Worm (Caenorhabditis elegans) whole organism, late embryonic: ENCODE data around the gene mpst-1.

Experiments used
- C38D4.7 ChIP-seq: fragments of 200-800 bp; sonication (Bioruptor generic); optimal IDR thresholded peaks from 2 replicates; lab custom pipeline; 2018; ENCODE audit warnings: mild to moderate bottlenecking, missing genetic modification characterization, moderate library complexity, missing compliant biosample characterization
- K09A11.1 ChIP-seq: sonication (generic microtip); optimal IDR thresholded peaks from 2 replicates; lab custom pipeline; 2017; ENCODE audit warnings: antibody characterized with exemption, mild to moderate bottlenecking, missing genetic modification characterization, missing compliant biosample characterization; ENCODE audit not compliant: insufficient read depth
- ahr-1 ChIP-seq: sonication (generic microtip); optimal IDR thresholded peaks from 2 replicates; lab custom pipeline; 2016; ENCODE audit warnings: missing genetic modification characterization, missing compliant biosample characterization
- ama-1 ChIP-seq: fragments of 150-350 bp; optimal IDR thresholded peaks from 2 replicates; lab custom pipeline; 2014
- ceh-14 ChIP-seq: sonication (generic microtip); optimal IDR thresholded peaks from 2 replicates; lab custom pipeline; 2016; ENCODE audit warnings: missing genotype, missing genetic modification characterization, missing compliant biosample characterization
- ceh-18 ChIP-seq: sonication (generic microtip); optimal IDR thresholded peaks from 2 replicates; lab custom pipeline; 2016; ENCODE audit warnings: missing genetic modification characterization, missing compliant biosample characterization
- ceh-19 ChIP-seq: fragments of 200-800 bp; sonication (Bioruptor generic); optimal IDR thresholded peaks from 2 replicates; lab custom pipeline; 2018; ENCODE audit warnings: mild to moderate bottlenecking, missing genetic modification characterization, missing compliant biosample characterization
- ceh-2 ChIP-seq: sonication (generic microtip); optimal IDR thresholded peaks from 2 replicates; lab custom pipeline; 2016; ENCODE audit warnings: missing genotype, missing genetic modification characterization, missing compliant biosample characterization
- ceh-45 ChIP-seq: fragments of 200-800 bp; sonication (Bioruptor generic); IDR thresholded peaks from 2 replicates; pipeline ENCODE4 v1.3.6; 2022; ENCODE audit warnings: missing genetic modification reagents, missing genetic modification characterization, missing compliant biosample characterization
- ceh-6 ChIP-seq: fragments of 200-800 bp; sonication (Bioruptor generic); optimal IDR thresholded peaks from 2 replicates; lab custom pipeline; 2018; ENCODE audit warnings: mild to moderate bottlenecking, missing genetic modification characterization, missing compliant biosample characterization
- ceh-9 ChIP-seq: sonication (generic microtip); optimal IDR thresholded peaks from 2 replicates; lab custom pipeline; 2016; ENCODE audit warnings: mild to moderate bottlenecking, missing genetic modification characterization, inconsistent platforms, missing compliant biosample characterization
- dmd-4 ChIP-seq: sonication (generic microtip); optimal IDR thresholded peaks from 2 replicates; lab custom pipeline; 2016; ENCODE audit warnings: borderline replicate concordance, missing genetic modification characterization, missing compliant biosample characterization
- elt-2 ChIP-seq: sonication (generic microtip); optimal IDR thresholded peaks from 2 replicates; lab custom pipeline; 2016; ENCODE audit warnings: missing genetic modification reagents, missing genetic modification characterization, missing compliant biosample characterization
- eyg-1 ChIP-seq: sonication (generic microtip); optimal IDR thresholded peaks from 2 replicates; lab custom pipeline; 2016; ENCODE audit warnings: missing genotype, missing genetic modification characterization, missing compliant biosample characterization
- fkh-10 ChIP-seq: fragments of 150-350 bp; optimal IDR thresholded peaks from 2 replicates; lab custom pipeline; 2014; ENCODE audit warnings: missing biosample characterization, missing genetic modification reagents, missing genetic modification characterization
- fkh-6 ChIP-seq: sonication (generic microtip); optimal IDR thresholded peaks from 2 replicates; lab custom pipeline; 2016; ENCODE audit warnings: missing genetic modification characterization, missing compliant biosample characterization
- gmeb-2 ChIP-seq: sonication (generic microtip); optimal IDR thresholded peaks from 2 replicates; lab custom pipeline; 2016; ENCODE audit warnings: missing genetic modification characterization, inconsistent platforms, missing compliant biosample characterization
- hlh-13 ChIP-seq: fragments of 200-800 bp; sonication (Bioruptor generic); optimal IDR thresholded peaks from 2 replicates; lab custom pipeline; 2018; ENCODE audit warnings: mild to moderate bottlenecking, missing genetic modification characterization, missing compliant biosample characterization
- hlh-15 ChIP-seq: sonication (generic microtip); optimal IDR thresholded peaks from 2 replicates; lab custom pipeline; 2016; ENCODE audit warnings: missing genetic modification characterization, missing compliant biosample characterization
- hlh-30 ChIP-seq: sonication (generic microtip); optimal IDR thresholded peaks from 2 replicates; lab custom pipeline; 2017; ENCODE audit warnings: antibody characterized with exemption, missing genetic modification characterization, missing compliant biosample characterization; ENCODE audit not compliant: insufficient read depth
- hlh-6 ChIP-seq: sonication (generic microtip); optimal IDR thresholded peaks from 2 replicates; lab custom pipeline; 2016; ENCODE audit warnings: missing genotype, missing genetic modification characterization, missing compliant biosample characterization
- nfya-1 ChIP-seq: sonication (generic microtip); optimal IDR thresholded peaks from 2 replicates; lab custom pipeline; 2017; ENCODE audit warnings: missing genetic modification characterization, mild to moderate bottlenecking, missing compliant biosample characterization, antibody characterized with exemption, moderate library complexity
- nhr-11 ChIP-seq: fragments of 150-350 bp; optimal IDR thresholded peaks from 2 replicates; lab custom pipeline; 2014; ENCODE audit warnings: missing biosample characterization, missing genetic modification characterization
- odd-2 ChIP-seq: sonication (generic microtip); optimal IDR thresholded peaks from 2 replicates; lab custom pipeline; 2017; ENCODE audit warnings: antibody characterized with exemption, mild to moderate bottlenecking, missing genetic modification characterization, missing compliant biosample characterization
- pag-3 ChIP-seq: sonication (generic microtip); optimal IDR thresholded peaks from 2 replicates; lab custom pipeline; 2016; ENCODE audit warnings: missing compliant biosample characterization, missing genetic modification characterization, borderline replicate concordance
- pat-9 ChIP-seq: fragments of 200-800 bp; sonication (Bioruptor generic); optimal IDR thresholded peaks from 2 replicates; lab custom pipeline; 2018; ENCODE audit warnings: mild to moderate bottlenecking, missing genetic modification characterization, moderate library complexity, missing compliant biosample characterization
- pax-1 ChIP-seq: fragments of 150-350 bp; optimal IDR thresholded peaks from 2 replicates; lab custom pipeline; 2014; ENCODE audit warnings: missing biosample characterization, missing genetic modification characterization
- pqm-1 ChIP-seq: sonication (generic microtip); optimal IDR thresholded peaks from 2 replicates; lab custom pipeline; 2016; ENCODE audit warnings: missing genetic modification characterization, missing compliant biosample characterization
- pros-1 ChIP-seq: fragments of 150-350 bp; optimal IDR thresholded peaks from 2 replicates; lab custom pipeline; 2014; ENCODE audit warnings: missing biosample characterization, missing genetic modification reagents, missing genetic modification characterization
- ref-2 ChIP-seq: sonication (generic microtip); optimal IDR thresholded peaks from 2 replicates; lab custom pipeline; 2016; ENCODE audit warnings: missing genetic modification characterization, missing compliant biosample characterization
- rnt-1 ChIP-seq: sonication (generic microtip); optimal IDR thresholded peaks from 2 replicates; lab custom pipeline; 2016; ENCODE audit warnings: missing genetic modification characterization, missing compliant biosample characterization
- sox-2 ChIP-seq: fragments of 200-800 bp; sonication (Bioruptor generic); IDR thresholded peaks from 2 replicates; pipeline ENCODE4 v1.3.6; 2022; ENCODE audit warnings: missing genetic modification reagents, missing genetic modification characterization, missing compliant biosample characterization
- unc-3 ChIP-seq, 2 experiments: fragments of 200-800 bp in 1 of 2; sonication (Bioruptor generic) in 1 of 2; sonication (generic microtip) in 1 of 2; conservative IDR thresholded peaks in 1 of 2; optimal IDR thresholded peaks in 1 of 2; 2 replicates each; pipeline versions ENCODE4 v1.3.6 to Lab custom; 2016 to 2022; ENCODE audit warnings: missing compliant biosample characterization in 2 of 2, missing genetic modification characterization in 2 of 2, missing genetic modification reagents in 1 of 2
- unc-55 ChIP-seq: sonication (generic microtip); optimal IDR thresholded peaks from 2 replicates; lab custom pipeline; 2017; ENCODE audit warnings: missing biosample characterization, missing genetic modification reagents, missing genetic modification characterization
- ztf-16 ChIP-seq: sonication (generic microtip); optimal IDR thresholded peaks from 2 replicates; lab custom pipeline; 2017; ENCODE audit warnings: missing genetic modification characterization, missing compliant biosample characterization

mpst-1 gene

DNA sequence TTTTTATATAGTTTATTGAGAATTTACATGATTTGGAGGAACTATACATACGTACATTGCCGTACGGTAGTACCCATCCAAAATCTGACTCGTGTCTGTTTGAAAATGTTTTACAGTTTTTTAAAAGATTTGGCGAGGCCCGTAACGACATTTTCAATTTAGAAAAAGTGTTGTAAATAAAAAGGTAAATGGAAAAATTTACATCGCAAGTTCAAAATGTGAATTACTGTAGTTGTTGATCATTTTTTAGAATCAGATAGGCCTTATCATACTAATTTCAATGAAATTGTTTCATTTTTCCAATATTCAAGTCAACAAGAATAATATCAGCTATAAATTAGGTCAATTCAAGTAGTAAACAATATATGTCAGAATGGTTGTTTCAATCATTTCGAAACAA is 36.0 kb upstream of the mpst-1 start, which contains the start of gene R13H4.6:
TSS of gene R13H4.6 (plus strand) at position 301 of the 400 bp plus-strand sequence.
- TF ChIP-seq pax-1 (tag; lab: Kevin White, UChicago) (no peak), ceh-45 (no peak), ref-2 (tag; lab: Kevin White, UChicago) (no peak), ceh-18 (tag; lab: Kevin White, UChicago) (no peak), ceh-6 (GFP tag; lab: Kevin White, UChicago) (no peak), unc-55 (GFP tag; lab: Kevin White, UChicago) (no peak), ahr-1 (tag; lab: Kevin White, UChicago) (no peak), pros-1 (no peak), ceh-14 (tag; lab: Kevin White, UChicago) (no peak), hlh-6 (tag; lab: Kevin White, UChicago) (no peak), K09A11.1 (tag; lab: Kevin White, UChicago) (no peak), hlh-15 (tag; lab: Kevin White, UChicago) (no peak), eyg-1 (tag; lab: Kevin White, UChicago) (no peak), unc-3 (GFP tag; conservative IDR thresholded peaks at IDR 0.05; lab: Robert Waterston, UW) (no peak), unc-3 (tag; optimal IDR thresholded peaks at IDR 0.05; lab: Kevin White, UChicago) (no peak), nfya-1 (tag; lab: Kevin White, UChicago) (no peak), hlh-30 (no peak), ceh-19 (no peak), sox-2 (GFP tag; lab: Robert Waterston, UW) (no peak), nhr-11 (no peak), hlh-13 (GFP tag; lab: Kevin White, UChicago) (no peak)

DNA sequence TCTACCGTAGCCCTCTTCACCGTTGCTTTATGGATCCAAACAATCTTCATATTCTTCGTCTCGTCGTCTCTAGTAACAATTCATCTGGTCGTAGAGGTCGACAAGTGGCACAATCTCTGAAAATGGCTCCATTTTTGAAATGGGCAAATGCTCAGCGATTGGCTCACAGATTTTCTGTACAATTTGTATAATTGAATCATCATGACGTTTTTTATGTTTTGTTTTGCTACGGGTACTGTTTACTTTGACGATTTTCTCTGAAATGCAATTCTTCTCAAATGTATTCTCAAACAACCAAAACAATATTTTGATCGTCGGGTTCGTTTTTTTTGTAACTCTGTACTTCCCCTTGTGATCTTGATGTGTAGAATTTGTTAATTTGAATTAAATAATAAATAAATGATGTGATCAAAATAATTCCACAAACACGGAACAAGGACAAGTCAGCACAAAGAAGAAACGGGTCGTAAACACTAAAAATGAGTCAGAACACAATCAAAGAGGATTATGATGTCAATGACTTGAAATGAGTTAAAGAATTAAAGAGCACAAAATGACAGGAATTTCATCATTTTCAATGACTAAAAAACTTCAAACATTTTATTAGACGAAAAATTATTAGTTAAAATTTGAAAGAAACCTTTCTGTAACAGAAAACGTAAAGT is 35.1 kb upstream of the mpst-1 start:
- no peak for TF ChIP-seq rnt-1
- no peak for TF ChIP-seq dmd-4 (tag; lab: Kevin White, UChicago)
- no peak for TF ChIP-seq pat-9 (tag; lab: Kevin White, UChicago)
- TF ChIP-seq gmeb-2 (tag; lab: Kevin White, UChicago): no peak
- no peak for TF ChIP-seq ceh-9 (tag; lab: Kevin White, UChicago)
- TF ChIP-seq ceh-2 (tag; lab: Kevin White, UChicago): no peak
- no peak for TF ChIP-seq odd-2 (tag; lab: Kevin White, UChicago)
- no peak for TF ChIP-seq ama-1

DNA sequence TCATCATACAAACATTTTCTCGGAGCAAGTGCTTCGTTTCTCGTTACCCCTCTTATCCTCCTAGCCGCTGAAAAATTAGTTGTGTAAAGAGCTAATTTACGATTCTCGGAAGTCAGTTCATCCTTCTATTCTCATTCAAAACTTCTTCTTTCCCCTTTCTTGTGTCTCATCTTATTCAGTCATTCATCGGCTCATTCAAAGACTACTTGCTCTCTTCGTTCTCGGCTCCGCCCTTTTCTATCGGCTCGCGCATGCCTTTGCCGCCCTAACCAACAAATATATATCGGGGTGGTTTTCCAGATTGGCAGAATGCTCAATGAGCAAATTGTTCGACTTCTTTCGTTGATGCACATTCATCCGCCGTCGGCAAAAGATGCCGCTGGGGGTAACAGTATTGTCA is 33.5 kb upstream of the mpst-1 start, which contains the start of gene R13H4.5:
TSS of gene R13H4.5 (plus strand) at position 301 of the 400 bp plus-strand sequence.
- TF ChIP-seq pag-3 (tag; lab: Kevin White, UChicago): no peak
- TF ChIP-seq fkh-6 (tag; lab: Kevin White, UChicago): no peak
- no peak for TF ChIP-seq ztf-16 (tag; lab: Kevin White, UChicago)
- TF ChIP-seq pqm-1 (tag; lab: Kevin White, UChicago): no peak
- no peak for TF ChIP-seq fkh-10 (GFP tag; lab: Kevin White, UChicago)

DNA sequence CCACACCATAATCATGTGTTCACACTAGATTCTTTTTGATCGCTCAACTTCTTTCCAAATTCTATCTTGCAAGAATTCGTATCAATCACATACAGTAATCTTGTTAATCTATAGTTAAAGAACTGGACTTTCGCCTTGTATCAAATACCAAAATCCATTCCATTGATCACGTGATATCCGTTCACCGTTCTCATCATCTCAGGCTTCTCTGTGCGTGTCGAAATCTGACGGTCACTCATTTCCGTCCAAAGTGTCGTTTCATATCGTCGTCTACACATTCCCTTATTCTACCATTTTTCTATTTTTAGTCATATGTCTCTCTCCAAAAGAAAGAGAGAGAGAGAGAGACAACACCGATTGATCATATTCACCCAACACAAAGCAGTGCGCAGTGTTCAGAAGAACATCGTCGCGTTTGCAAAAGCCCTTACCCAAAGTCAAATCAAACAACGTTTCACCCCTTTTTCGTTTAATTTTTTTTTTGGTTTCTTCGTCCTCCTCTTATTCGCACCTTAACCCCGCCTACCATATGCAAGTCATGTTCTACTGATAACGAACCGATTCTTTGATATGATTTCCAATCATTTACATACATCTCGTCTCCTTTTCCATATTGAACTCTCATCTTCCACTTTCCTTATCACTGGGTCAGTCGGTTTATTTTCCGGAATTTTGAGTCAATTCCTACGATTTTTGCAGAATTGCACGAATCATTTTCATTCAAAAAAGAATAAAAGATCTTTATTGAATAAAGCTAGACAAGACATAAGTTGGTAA is 32.4 kb upstream of the mpst-1 start:
- peak; percentile 73 for TF ChIP-seq elt-2 (tag; lab: Kevin White, UChicago)
- TF ChIP-seq C38D4.7: no peak
- TF ChIP-seq ceh-2 (tag; lab: Kevin White, UChicago): no peak
- TF ChIP-seq hlh-30: peak; percentile 49
- TF ChIP-seq sox-2 (GFP tag; lab: Robert Waterston, UW): no peak
